Worm (Caenorhabditis elegans): Measurements from ENCODE around the gene F17H10.2.

DNA sequence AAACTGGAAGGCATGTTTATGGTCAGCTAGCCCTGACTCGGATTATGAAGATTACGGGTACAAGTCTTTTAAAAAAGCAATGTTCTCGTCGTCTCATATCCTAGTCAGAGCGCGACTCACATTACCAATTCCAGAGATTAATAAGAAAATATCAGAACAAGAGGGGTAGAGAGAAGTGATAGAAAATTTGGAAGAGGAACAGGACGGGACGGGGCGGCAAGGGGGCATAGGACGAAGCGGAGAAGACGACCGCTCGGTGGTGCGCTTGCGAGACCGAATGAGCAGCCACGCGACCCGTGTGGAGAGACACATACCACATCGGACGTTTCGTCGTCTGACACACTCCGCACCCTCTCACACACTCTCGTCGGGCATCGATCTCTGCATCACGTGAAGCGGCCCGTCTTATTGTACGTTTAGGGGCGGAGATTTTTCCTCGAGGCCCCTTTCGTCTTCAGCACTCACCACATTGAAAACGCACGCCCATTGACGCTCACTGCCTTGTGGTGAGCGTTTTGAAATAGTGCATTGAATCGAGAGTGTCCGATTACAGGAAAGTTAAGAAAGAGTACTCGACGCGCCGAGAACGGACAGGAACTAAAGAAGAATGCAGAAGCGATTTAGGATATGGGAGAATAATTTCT, 31.5 kb downstream of the F17H10.2 start:
- TF ChIP-seq ama-1 (optimal IDR thresholded peaks at IDR 0.05) (peak; percentile 98), daf-12 (tag; optimal IDR thresholded peaks at IDR 0.05) (no peak), jun-1 (tag; optimal IDR thresholded peaks at IDR 0.05) (peak; percentile 87), mdl-1 (tag; optimal IDR thresholded peaks at IDR 0.05) (peak; percentile 97 to 100), aha-1 (tag) (peak; percentile 100)
